Fruit fly (Drosophila melanogaster): ENCODE results near the gene sturkopf.

sturkopf gene

dm6 chr3L:1358338-1358737 lies 45.2 kb upstream of the sturkopf start (continued):
- TF ChIP-seq CG12071 (GFP tag; optimal IDR thresholded peaks at IDR 0.05) (no peak), CG18262 (tag; optimal IDR thresholded peaks at IDR 0.05) (peak; percentile 8), CG18599 (GFP tag; optimal IDR thresholded peaks at IDR 0.05) (no peak), nmo (GFP tag; optimal IDR thresholded peaks at IDR 0.05) (no peak), maf-S (GFP tag; optimal IDR thresholded peaks at IDR 0.05) (no peak), CG3995 (GFP tag; optimal IDR thresholded peaks at IDR 0.05) (no peak), Usf (GFP tag; optimal IDR thresholded peaks at IDR 0.05) (no peak), sc (optimal IDR thresholded peaks at IDR 0.05) (no peak), sc (GFP tag; optimal IDR thresholded peaks at IDR 0.05) (no peak), kah (GFP tag; optimal IDR thresholded peaks at IDR 0.05) (no peak), hkb (optimal IDR thresholded peaks at IDR 0.05) (no peak), hkb (GFP tag; IDR thresholded peaks at IDR 0.05) (no peak), fru (optimal IDR thresholded peaks at IDR 0.05) (no peak), CG14667 (GFP tag; IDR thresholded peaks at IDR 0.05) (0 out of 2 replicates have a peak, but pooled peaks have one; percentile 12), CG13287 (GFP tag; IDR thresholded peaks at IDR 0.05; ENCODE audit: partially characterized antibody) (no peak), CG9609 (GFP tag; optimal IDR thresholded peaks at IDR 0.05) (no peak), cad (GFP tag; optimal IDR thresholded peaks at IDR 0.05) (no peak), onecut (GFP tag; IDR thresholded peaks at IDR 0.05) (no peak), CG1792 (GFP tag; optimal IDR thresholded peaks at IDR 0.05) (no peak), Bgb (GFP tag; IDR thresholded peaks at IDR 0.05; ENCODE audit: partially characterized antibody) (no peak), H15 (GFP tag; IDR thresholded peaks at IDR 0.05) (no peak), CG17359 (tag; optimal IDR thresholded peaks at IDR 0.05) (no peak), NK7.1 (GFP tag; optimal IDR thresholded peaks at IDR 0.05) (no peak), NfI (GFP tag; optimal IDR thresholded peaks at IDR 0.05) (no peak), ara (GFP tag; IDR thresholded peaks at IDR 0.05) (peak; percentile 43; the same call in 1 of the 2 replicates), lilli (GFP tag; optimal IDR thresholded peaks at IDR 0.05) (no peak), Ets65A (GFP tag) (peak; percentile 56), Fer3 (tag; optimal IDR thresholded peaks at IDR 0.05) (no peak), CG10267 (tag; optimal IDR thresholded peaks at IDR 0.05) (no peak), sqz (GFP tag; optimal IDR thresholded peaks at IDR 0.05) (no peak), Trl (optimal IDR thresholded peaks at IDR 0.05) (no peak), Trl (GFP tag; optimal IDR thresholded peaks at IDR 0.05) (no peak), Ravus (GFP tag; IDR thresholded peaks at IDR 0.05) (no peak), Rx (GFP tag; IDR thresholded peaks at IDR 0.05) (no peak), jing (GFP tag; optimal IDR thresholded peaks at IDR 0.05) (no peak), CG34422 (GFP tag; IDR thresholded peaks at IDR 0.05) (no peak), vvl (GFP tag; IDR thresholded peaks at IDR 0.05) (no peak), sob (GFP tag; IDR thresholded peaks at IDR 0.05) (no peak), CG7963 (GFP tag; IDR thresholded peaks at IDR 0.05; ENCODE audit: partially characterized antibody) (no peak), CG14014 (GFP tag; IDR thresholded peaks at IDR 0.05) (no peak), CG11504 (tag; optimal IDR thresholded peaks at IDR 0.05) (no peak), Scr (GFP tag; IDR thresholded peaks at IDR 0.05; ENCODE audit: partially characterized antibody) (no peak), CG4282 (GFP tag; optimal IDR thresholded peaks at IDR 0.05) (no peak), CG8290 (GFP tag; optimal IDR thresholded peaks at IDR 0.05) (no peak), CG8290 (tag; optimal IDR thresholded peaks at IDR 0.05) (no peak), CG9727 (GFP tag; optimal IDR thresholded peaks at IDR 0.05) (peak; percentile 35), Med (GFP tag) (peak; percentile 33), sens-2 (GFP tag; IDR thresholded peaks at IDR 0.05) (peak; percentile 25; the same call in 1 of the 2 replicates), CG5245 (GFP tag; optimal IDR thresholded peaks at IDR 0.05) (no peak), dimm (GFP tag; IDR thresholded peaks at IDR 0.05) (no peak), B-H2 (GFP tag; optimal IDR thresholded peaks at IDR 0.05) (no peak), phol (tag; optimal IDR thresholded peaks at IDR 0.05) (no peak), Lpt (GFP tag; optimal IDR thresholded peaks at IDR 0.05) (no peak), Hsf (GFP tag; optimal IDR thresholded peaks at IDR 0.05) (no peak)

Measured in whole organism, embryonic.